Worm (Caenorhabditis elegans) whole organism, L1 larva: Measurements from ENCODE around the gene dyci-1.

Experiments used
- C34B4.2 ChIP-seq: sonication (generic microtip); optimal IDR thresholded peaks from 2 replicates; lab custom pipeline; 2017; ENCODE audit warnings: mild to moderate bottlenecking, missing genetic modification characterization, missing compliant biosample characterization
- aly-2 ChIP-seq: fragments of 150-350 bp; optimal IDR thresholded peaks from 2 replicates; lab custom pipeline; 2014; ENCODE audit warnings: missing biosample characterization, missing genetic modification characterization
- egl-27 ChIP-seq, 2 experiments: fragments of 150-350 bp in 1 of 2; sonication (generic microtip); optimal IDR thresholded peaks; 3 replicates each; lab custom pipeline; 2017 to 2018; ENCODE audit warnings: missing biosample characterization in 2 of 2, missing genetic modification characterization in 2 of 2, missing genetic modification reagents in 2 of 2
- jun-1 ChIP-seq: fragments of 150-350 bp; optimal IDR thresholded peaks from 2 replicates; lab custom pipeline; 2014; ENCODE audit warnings: missing biosample characterization, missing genetic modification reagents, missing genetic modification characterization
- lir-3 ChIP-seq: sonication (generic microtip); optimal IDR thresholded peaks from 2 replicates; lab custom pipeline; 2016; ENCODE audit warnings: mild to moderate bottlenecking, missing genetic modification characterization, moderate library complexity, missing compliant biosample characterization; ENCODE audit not compliant: poor library complexity
- lsy-2 ChIP-seq, 2 experiments: fragments of 150-350 bp; optimal IDR thresholded peaks; 2 replicates each; lab custom pipeline; 2014; ENCODE audit warnings: missing biosample characterization in 2 of 2, missing genetic modification characterization in 2 of 2
- nhr-76 ChIP-seq: sonication (generic microtip); optimal IDR thresholded peaks from 2 replicates; lab custom pipeline; 2017; ENCODE audit warnings: missing biosample characterization, missing genetic modification characterization
- nhr-77 ChIP-seq: fragments of 150-350 bp; optimal IDR thresholded peaks from 2 replicates; lab custom pipeline; 2014; ENCODE audit warnings: missing biosample characterization, missing genetic modification characterization
- unc-62 ChIP-seq: fragments of 150-350 bp; optimal IDR thresholded peaks from 2 replicates; lab custom pipeline; 2014; ENCODE audit warnings: missing biosample characterization, missing genetic modification reagents, missing genetic modification characterization
- ztf-11 ChIP-seq, 2 experiments: sonication (generic microtip); optimal IDR thresholded peaks; 2 replicates each; lab custom pipeline; 2016 to 2017; ENCODE audit warnings: missing genetic modification characterization in 2 of 2, missing biosample characterization in 1 of 2, missing compliant biosample characterization in 1 of 2

- no peak for TF ChIP-seq unc-62 (GFP tag; lab: Kevin White, UChicago)
- TF ChIP-seq egl-27 (tag; optimal IDR thresholded peaks at IDR 0.05; lab: Kevin White, UChicago): no peak
- TF ChIP-seq lir-3 (tag; lab: Kevin White, UChicago): no peak
- TF ChIP-seq nhr-77 (tag; lab: Kevin White, UChicago): no peak
- TF ChIP-seq lsy-2 (tag; optimal IDR thresholded peaks at IDR 0.05; lab: Kevin White, UChicago): no peak
- no peak for TF ChIP-seq ztf-11 (tag; optimal IDR thresholded peaks at IDR 0.05; lab: Kevin White, UChicago)
- peak; percentile 74 for TF ChIP-seq aly-2 (tag; lab: Kevin White, UChicago)
- no peak for TF ChIP-seq nhr-76
- TF ChIP-seq C34B4.2 (tag; lab: Kevin White, UChicago): no peak
- no peak for TF ChIP-seq jun-1 (tag; lab: Kevin White, UChicago)
Observed at ce11 chrIV:6792380-6793309, 7.6 kb upstream of the dyci-1 start.
